Worm (Caenorhabditis elegans): Measurements from ENCODE around the gene fat-2.
A peak's percentile ranks its signal among the peaks of the same experiment; 100 is the strongest.

The fat-2 gene

DNA sequence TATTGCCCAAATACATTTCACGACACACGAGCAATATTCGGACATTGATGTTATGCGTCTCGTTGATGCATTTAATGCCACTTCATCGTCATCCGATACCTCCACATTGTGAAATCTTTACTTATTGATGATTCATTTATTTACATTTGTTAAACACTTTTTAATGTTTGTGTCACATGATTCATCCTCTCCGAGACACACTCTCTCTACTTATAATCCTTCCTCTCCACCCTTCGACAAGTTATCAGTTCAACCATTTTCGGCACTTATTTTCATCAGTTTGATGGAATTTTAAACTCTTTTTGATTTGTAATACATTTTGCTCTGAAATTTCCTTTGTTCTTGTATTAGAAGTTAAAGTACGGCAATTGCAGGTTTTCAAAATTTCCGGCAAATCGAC lies 22.4 kb downstream of the fat-2 start:
- TF ChIP-seq ceh-8 (GFP tag; optimal IDR thresholded peaks at IDR 0.05), result no peak
- peak; percentile 75 for TF ChIP-seq jun-1 (tag; optimal IDR thresholded peaks at IDR 0.05)
- TF ChIP-seq fkh-10 (GFP tag; optimal IDR thresholded peaks at IDR 0.05), result no peak
- TF ChIP-seq fos-1 (tag; optimal IDR thresholded peaks at IDR 0.05), result no peak
- no peak for TF ChIP-seq xbp-1 (tag; optimal IDR thresholded peaks at IDR 0.05)
- TF ChIP-seq elt-2 (tag; optimal IDR thresholded peaks at IDR 0.05), result peak; percentile 62
- no peak for TF ChIP-seq vab-15 (tag; optimal IDR thresholded peaks at IDR 0.05)
- peak in 1 of 2 experiments; percentile 53 for TF ChIP-seq lin-35 (GFP tag; optimal IDR thresholded peaks at IDR 0.05)
- no peak for TF ChIP-seq swsn-7 (tag; optimal IDR thresholded peaks at IDR 0.05)
- no peak for TF ChIP-seq dpl-1 (GFP tag; optimal IDR thresholded peaks at IDR 0.05)
- no peak for TF ChIP-seq ces-1 (GFP tag; optimal IDR thresholded peaks at IDR 0.05)
- TF ChIP-seq egl-13 (tag; optimal IDR thresholded peaks at IDR 0.05), result no peak
- peak; percentile 30 for TF ChIP-seq nhr-20 (tag; optimal IDR thresholded peaks at IDR 0.05)
- TF ChIP-seq egl-27 (tag; optimal IDR thresholded peaks at IDR 0.05), result no peak
- no peak for TF ChIP-seq F16B12.6 (tag; optimal IDR thresholded peaks at IDR 0.05)

DNA sequence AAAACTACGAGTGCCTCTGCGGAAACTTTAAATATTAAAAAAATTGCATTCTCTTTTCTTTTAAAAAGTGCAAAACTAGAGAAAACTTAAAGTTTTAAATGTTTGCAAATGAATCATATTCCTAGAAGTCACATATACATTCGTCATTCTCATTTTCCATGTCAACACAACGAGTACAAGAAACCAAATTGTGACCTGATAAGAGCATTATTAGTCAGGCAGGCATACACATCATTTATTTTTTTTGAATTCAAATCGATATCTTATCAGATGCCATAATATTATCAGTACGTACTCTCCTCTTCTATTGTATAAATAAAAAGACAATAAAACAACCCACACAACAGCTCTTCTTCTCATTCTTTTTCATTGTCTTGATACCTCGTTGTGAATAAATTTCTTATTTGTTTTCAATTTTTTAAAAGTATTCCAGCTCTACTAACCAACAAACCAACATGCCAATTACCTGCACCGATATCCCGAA lies 23.6 kb downstream of the fat-2 start, which contains the start of gene W02A2.9:
Gene W02A2.9 (plus strand): TSS at position 434 of the 484 bp plus-strand sequence.
- TF ChIP-seq lin-35 (GFP tag; optimal IDR thresholded peaks at IDR 0.05), result peak in 1 of 2 experiments; percentile 22
- no peak for TF ChIP-seq fos-1 (tag; optimal IDR thresholded peaks at IDR 0.05)
- peak; percentile 6 for TF ChIP-seq nhr-90 (tag; optimal IDR thresholded peaks at IDR 0.05; ENCODE audit: poor library complexity)
- TF ChIP-seq tlp-1 (tag; optimal IDR thresholded peaks at IDR 0.05), result peak; percentile 30
- TF ChIP-seq elt-2 (tag; optimal IDR thresholded peaks at IDR 0.05), result peak; percentile 95
- TF ChIP-seq nhr-20 (tag; optimal IDR thresholded peaks at IDR 0.05), result peak; percentile 19
- no peak for TF ChIP-seq dsc-1 (tag; optimal IDR thresholded peaks at IDR 0.05)
- no peak for TF ChIP-seq efl-1 (optimal IDR thresholded peaks at IDR 0.05)
- peak in 1 of 2 experiments; percentile 56 for TF ChIP-seq efl-1 (GFP tag; optimal IDR thresholded peaks at IDR 0.05 in 1 of 2)
- TF ChIP-seq sptf-1 (tag; optimal IDR thresholded peaks at IDR 0.05), result no peak
- peak; percentile 57 for TF ChIP-seq jun-1 (tag; optimal IDR thresholded peaks at IDR 0.05)
- no peak for TF ChIP-seq hlh-17 (GFP tag; optimal IDR thresholded peaks at IDR 0.05; ENCODE audit: borderline replicate concordance)
- TF ChIP-seq unc-130 (tag; optimal IDR thresholded peaks at IDR 0.05), result no peak
- TF ChIP-seq pqm-1 (tag; optimal IDR thresholded peaks at IDR 0.05), result no peak
- TF ChIP-seq egl-13 (tag; optimal IDR thresholded peaks at IDR 0.05), result no peak
- no peak for TF ChIP-seq grh-1 (GFP tag; IDR thresholded peaks at IDR 0.05)

DNA sequence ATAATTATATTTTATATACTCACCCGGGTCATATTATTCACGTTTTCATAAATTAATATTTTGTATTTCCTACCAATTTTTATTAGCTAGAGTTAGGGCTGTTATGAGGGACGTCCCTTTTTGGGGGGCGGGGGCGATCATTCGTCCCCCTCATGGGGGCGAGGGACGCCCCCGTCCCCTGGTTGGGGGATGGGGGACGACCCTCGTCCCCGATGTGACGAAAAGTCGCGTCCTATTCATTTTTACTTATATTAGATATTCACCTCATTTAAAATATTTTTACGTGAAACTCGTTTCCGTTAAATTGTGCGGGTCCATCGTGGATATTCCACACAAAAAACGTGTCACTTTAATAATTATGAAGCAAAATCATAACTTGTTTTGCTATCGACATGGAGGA lies 24.9 kb downstream of the fat-2 start, which contains the start of gene W02A2.12:
Gene W02A2.12 (minus strand): TSS at position 240 of the 400 bp plus-strand sequence.
- no peak for TF ChIP-seq unc-62 (GFP tag; optimal IDR thresholded peaks at IDR 0.05)
- no peak for TF ChIP-seq unc-98 (GFP tag; IDR thresholded peaks at IDR 0.05)
- TF ChIP-seq nhr-47 (tag; optimal IDR thresholded peaks at IDR 0.05), result no peak

DNA sequence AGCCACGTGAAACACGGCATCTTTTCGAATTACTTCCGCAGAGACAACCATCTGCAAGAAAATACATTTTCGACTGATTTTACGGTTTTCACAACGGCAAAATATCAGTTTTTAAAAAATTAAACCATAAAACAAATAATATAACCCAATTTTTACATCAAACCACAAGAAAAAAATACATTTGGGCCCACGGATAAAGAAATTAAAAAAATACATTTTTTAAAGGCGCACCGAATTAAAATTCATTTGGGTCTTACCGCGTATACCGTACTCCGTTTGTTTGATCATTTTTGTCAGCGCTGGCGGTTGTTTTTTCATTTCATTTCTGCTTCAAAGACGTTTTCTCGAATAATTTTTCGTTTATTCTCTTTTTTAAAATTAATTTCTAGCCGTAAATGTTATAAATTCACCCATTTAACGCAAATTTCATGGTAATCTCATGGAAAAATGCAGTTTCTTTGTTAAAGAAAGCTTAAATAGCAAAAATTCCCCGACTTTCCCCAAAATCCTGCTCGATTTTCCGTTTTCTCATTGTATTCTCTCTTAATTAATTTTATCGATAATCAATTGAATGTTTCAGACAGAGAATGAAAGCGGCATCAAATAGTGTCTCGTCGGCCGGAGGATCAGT lies 29.6 kb downstream of the fat-2 start, which contains the start of the genes rec-8 and mex-5:
Gene rec-8 (minus strand): TSS at position 51 of the 631 bp plus-strand sequence.
Gene mex-5 (plus strand): TSS at position 581 of the 631 bp plus-strand sequence.
- TF ChIP-seq alr-1 (tag; optimal IDR thresholded peaks at IDR 0.05; ENCODE audit: borderline replicate concordance) (no peak), efl-3 (GFP tag; optimal IDR thresholded peaks at IDR 0.05) (no peak), zip-4 (GFP tag; optimal IDR thresholded peaks at IDR 0.05) (no peak), nhr-76 (tag; optimal IDR thresholded peaks at IDR 0.05) (no peak), pax-3 (tag; optimal IDR thresholded peaks at IDR 0.05) (no peak), nhr-19 (GFP tag; conservative IDR thresholded peaks at IDR 0.05) (no peak), ceh-63 (GFP tag; optimal IDR thresholded peaks at IDR 0.05) (no peak), sptf-1 (tag; optimal IDR thresholded peaks at IDR 0.05) (no peak), xbp-1 (tag; optimal IDR thresholded peaks at IDR 0.05) (no peak), mdl-1 (tag; optimal IDR thresholded peaks at IDR 0.05) (no peak), lsy-2 (tag; optimal IDR thresholded peaks at IDR 0.05) (no peak), lin-39 (tag; optimal IDR thresholded peaks at IDR 0.05) (no peak), ces-1 (GFP tag; optimal IDR thresholded peaks at IDR 0.05) (no peak)
